Fruit fly (Drosophila melanogaster) whole organism, embryonic: ENCODE data around the gene CG32428.
A peak's percentile ranks its signal among the peaks of the same experiment; 100 is the strongest.

Source experiments
- CG10543 ChIP-seq: fragments of 200-800 bp; sonication (Bioruptor generic); optimal IDR thresholded peaks from 3 replicates; lab custom pipeline; 2017; ENCODE audit warnings: missing biosample characterization, mild to moderate bottlenecking, missing genetic modification characterization, moderate library complexity
- CG12155 ChIP-seq: fragments of 200-800 bp; sonication (Bioruptor generic); optimal IDR thresholded peaks from 3 replicates; lab custom pipeline; 2016; ENCODE audit warnings: missing biosample characterization, missing genetic modification characterization
- CG13624 ChIP-seq: fragments of 200-800 bp; sonication (Bioruptor generic); optimal IDR thresholded peaks from 2 replicates; lab custom pipeline; 2016; ENCODE audit warnings: missing biosample characterization, missing genetic modification characterization
- CG1603 ChIP-seq: fragments of 200-800 bp; sonication (Bioruptor generic); optimal IDR thresholded peaks from 2 replicates; lab custom pipeline; 2019; ENCODE audit warnings: missing biosample characterization, mild to moderate bottlenecking, missing genetic modification characterization, moderate library complexity
- CG17802 ChIP-seq: fragments of 200-800 bp; sonication (Bioruptor generic); optimal IDR thresholded peaks from 2 replicates; lab custom pipeline; 2018; ENCODE audit warnings: missing biosample characterization, mild to moderate bottlenecking, missing genetic modification characterization, moderate library complexity
- CG1832 ChIP-seq: fragments of 200-800 bp; sonication (Bioruptor generic); optimal IDR thresholded peaks from 2 replicates; lab custom pipeline; 2017; ENCODE audit warnings: missing biosample characterization, mild to moderate bottlenecking, missing genetic modification characterization, inconsistent platforms
- CG32767 ChIP-seq: fragments of 200-800 bp; sonication (Bioruptor generic); IDR thresholded peaks from 2 replicates; pipeline ENCODE4 v1.3.6; 2022; ENCODE audit warnings: missing biosample characterization, missing genetic modification characterization
- CG34224 ChIP-seq: fragments of 200-800 bp; sonication (Bioruptor generic); IDR thresholded peaks from 3 replicates; pipeline ENCODE4 v1.3.6; 2022; ENCODE audit warnings: missing biosample characterization, missing genetic modification characterization; ENCODE audit not compliant: partially characterized antibody
- CG3838 ChIP-seq: fragments of 200-800 bp; sonication (Bioruptor generic); optimal IDR thresholded peaks from 3 replicates; lab custom pipeline; 2016; ENCODE audit warnings: missing biosample characterization, missing genetic modification characterization
- CG4282 ChIP-seq: fragments of 200-800 bp; sonication (Bioruptor generic); optimal IDR thresholded peaks from 2 replicates; lab custom pipeline; 2016; ENCODE audit warnings: missing biosample characterization, missing genetic modification characterization
- CG4328 ChIP-seq: fragments of 200-800 bp; sonication (Bioruptor generic); optimal IDR thresholded peaks from 3 replicates; lab custom pipeline; 2017; ENCODE audit warnings: missing biosample characterization, missing genetic modification reagents, missing genetic modification characterization
- CG4360 ChIP-seq: fragments of 200-800 bp; sonication (Bioruptor generic); IDR thresholded peaks from 2 replicates; pipeline ENCODE4 v1.3.6; 2022; ENCODE audit warnings: missing biosample characterization, missing genetic modification characterization
- CG6175 ChIP-seq: fragments of 200-800 bp; sonication (Bioruptor generic); IDR thresholded peaks from 3 replicates; pipeline ENCODE4 v1.3.6; 2022; ENCODE audit warnings: missing biosample characterization, missing genetic modification characterization
- CG6254 ChIP-seq: fragments of 200-800 bp; sonication (Bioruptor generic); optimal IDR thresholded peaks from 3 replicates; lab custom pipeline; 2017; ENCODE audit warnings: mild to moderate bottlenecking, missing biosample characterization, missing genetic modification reagents, missing genetic modification characterization
- CG6765 ChIP-seq: fragments of 200-800 bp; sonication (Bioruptor generic); optimal IDR thresholded peaks from 3 replicates; lab custom pipeline; 2017; ENCODE audit warnings: missing biosample characterization, mild to moderate bottlenecking, missing genetic modification characterization
- CG8281 ChIP-seq: fragments of 200-800 bp; sonication (Bioruptor generic); optimal IDR thresholded peaks from 2 replicates; lab custom pipeline; 2018; ENCODE audit warnings: missing biosample characterization, mild to moderate bottlenecking, missing genetic modification characterization, moderate library complexity
- CG8388 ChIP-seq: fragments of 200-800 bp; sonication (Bioruptor generic); optimal IDR thresholded peaks from 2 replicates; lab custom pipeline; 2019; ENCODE audit warnings: missing biosample characterization, mild to moderate bottlenecking, missing genetic modification characterization, moderate library complexity
- CG8478 ChIP-seq: fragments of >200 bp; optimal IDR thresholded peaks from 2 replicates; lab custom pipeline; 2018
- CG9797 ChIP-seq: fragments of 200-800 bp; sonication (Bioruptor generic); optimal IDR thresholded peaks from 3 replicates; lab custom pipeline; 2018; ENCODE audit warnings: missing biosample characterization, mild to moderate bottlenecking, missing genetic modification characterization
- CG9932 ChIP-seq: fragments of 200-800 bp; sonication (Bioruptor generic); IDR thresholded peaks from 2 replicates; pipeline ENCODE4 v1.3.6; 2022; ENCODE audit warnings: missing biosample characterization, missing genetic modification characterization
- CoRest ChIP-seq: fragments of 200-800 bp; sonication (Bioruptor generic); optimal IDR thresholded peaks from 3 replicates; lab custom pipeline; 2018; ENCODE audit warnings: missing biosample characterization, mild to moderate bottlenecking, missing genetic modification characterization, moderate library complexity
- Doc3 ChIP-seq: fragments of 200-800 bp; sonication (Bioruptor generic); IDR thresholded peaks from 3 replicates; pipeline ENCODE4 v1.3.6; 2022; ENCODE audit warnings: missing biosample characterization, missing genetic modification characterization; ENCODE audit not compliant: partially characterized antibody
- Dref ChIP-seq: fragments of 200-800 bp; sonication (Bioruptor generic); IDR thresholded peaks from 2 replicates; pipeline ENCODE4 v1.3.6; 2022; ENCODE audit warnings: missing biosample characterization, missing genetic modification characterization
- ERR ChIP-seq: fragments of 200-800 bp; sonication (Bioruptor generic); optimal IDR thresholded peaks from 2 replicates; lab custom pipeline; 2016; ENCODE audit warnings: missing biosample characterization, missing genetic modification characterization
- Hr39 ChIP-seq: fragments of >200 bp; optimal IDR thresholded peaks from 2 replicates; lab custom pipeline; 2017
- Max ChIP-seq: fragments of 200-800 bp; sonication (Bioruptor generic); optimal IDR thresholded peaks from 2 replicates; lab custom pipeline; 2016; ENCODE audit warnings: missing biosample characterization, mild to moderate bottlenecking, missing genetic modification characterization
- Nf-YB ChIP-seq: fragments of 200-800 bp; sonication (Bioruptor generic); optimal IDR thresholded peaks from 3 replicates; lab custom pipeline; 2019; ENCODE audit warnings: missing biosample characterization, mild to moderate bottlenecking, missing genetic modification characterization, moderate library complexity
- Ravus ChIP-seq: fragments of 200-800 bp; sonication (Bioruptor generic); IDR thresholded peaks from 2 replicates; pipeline ENCODE4 v1.3.6; 2022; ENCODE audit warnings: missing biosample characterization, missing genetic modification characterization
- Rx ChIP-seq: fragments of 200-800 bp; sonication (Bioruptor generic); IDR thresholded peaks from 2 replicates; pipeline ENCODE4 v1.3.6; 2022; ENCODE audit warnings: missing biosample characterization, missing genetic modification characterization
- Sry-δ ChIP-seq: fragments of 200-800 bp; sonication (Bioruptor generic); optimal IDR thresholded peaks from 2 replicates; lab custom pipeline; 2016; ENCODE audit warnings: missing biosample characterization, missing genetic modification characterization
- Vsx1 ChIP-seq: fragments of 200-800 bp; sonication (Bioruptor generic); optimal IDR thresholded peaks from 2 replicates; lab custom pipeline; 2017; ENCODE audit warnings: missing biosample characterization, mild to moderate bottlenecking, missing genetic modification characterization, missing genetic modification reagents
- bbx ChIP-seq: fragments of 200-800 bp; sonication (Bioruptor generic); IDR thresholded peaks from 2 replicates; pipeline ENCODE4 v1.3.6; 2022; ENCODE audit warnings: missing biosample characterization, missing genetic modification characterization; ENCODE audit not compliant: partially characterized antibody
- bcd ChIP-seq: fragments of 200-800 bp; sonication (Bioruptor generic); optimal IDR thresholded peaks from 2 replicates; lab custom pipeline; 2017; ENCODE audit warnings: missing biosample characterization, mild to moderate bottlenecking, missing genetic modification characterization
- cas ChIP-seq: fragments of 200-800 bp; sonication (Bioruptor generic); IDR thresholded peaks from 2 replicates; pipeline ENCODE4 v1.3.6; 2022; ENCODE audit warnings: missing biosample characterization, missing genetic modification characterization
- dan ChIP-seq: fragments of 200-800 bp; sonication (Bioruptor generic); IDR thresholded peaks from 2 replicates; pipeline ENCODE4 v1.3.6; 2022; ENCODE audit warnings: missing biosample characterization, missing genetic modification characterization
- danr ChIP-seq: fragments of 200-800 bp; sonication (Bioruptor generic); IDR thresholded peaks from 2 replicates; pipeline ENCODE4 v1.3.6; 2022; ENCODE audit warnings: missing biosample characterization, missing genetic modification characterization
- disco-r ChIP-seq: fragments of 200-800 bp; sonication (Bioruptor generic); optimal IDR thresholded peaks from 2 replicates; lab custom pipeline; 2016; ENCODE audit warnings: missing biosample characterization, missing genetic modification characterization
- dmrt11E ChIP-seq: fragments of 200-800 bp; sonication (Bioruptor generic); optimal IDR thresholded peaks from 3 replicates; lab custom pipeline; 2018; ENCODE audit warnings: missing biosample characterization, mild to moderate bottlenecking, missing genetic modification characterization, moderate library complexity
- ewg ChIP-seq: fragments of 200-800 bp; sonication (Bioruptor generic); optimal IDR thresholded peaks from 3 replicates; lab custom pipeline; 2017; ENCODE audit warnings: mild to moderate bottlenecking, missing biosample characterization, missing genetic modification reagents, missing genetic modification characterization
- gt ChIP-seq: fragments of 200-800 bp; sonication (Bioruptor generic); IDR thresholded peaks from 2 replicates; pipeline ENCODE4 v1.3.6; 2022; ENCODE audit warnings: missing biosample characterization, missing genetic modification characterization
- jumu ChIP-seq: fragments of 200-800 bp; sonication (Bioruptor generic); optimal IDR thresholded peaks from 3 replicates; lab custom pipeline; 2016; ENCODE audit warnings: missing biosample characterization, missing genetic modification characterization
- kah ChIP-seq: fragments of 200-800 bp; sonication (Bioruptor generic); optimal IDR thresholded peaks from 2 replicates; lab custom pipeline; 2018; ENCODE audit warnings: missing biosample characterization, mild to moderate bottlenecking, missing genetic modification characterization
- klu ChIP-seq: fragments of 200-800 bp; sonication (Bioruptor generic); IDR thresholded peaks from 2 replicates; pipeline ENCODE4 v1.3.6; 2022; ENCODE audit warnings: missing biosample characterization, missing genetic modification characterization
- kni ChIP-seq: fragments of 200-800 bp; sonication (Bioruptor generic); optimal IDR thresholded peaks from 3 replicates; lab custom pipeline; 2017; ENCODE audit warnings: mild to moderate bottlenecking, missing biosample characterization, missing genetic modification reagents, missing genetic modification characterization
- lilli ChIP-seq: fragments of 200-800 bp; sonication (Bioruptor generic); optimal IDR thresholded peaks from 3 replicates; lab custom pipeline; 2016; ENCODE audit warnings: missing biosample characterization, missing genetic modification characterization
- pum ChIP-seq: fragments of 200-800 bp; sonication (Bioruptor generic); optimal IDR thresholded peaks from 2 replicates; lab custom pipeline; 2016; ENCODE audit warnings: missing biosample characterization, missing genetic modification characterization
- usp ChIP-seq: fragments of >200 bp; optimal IDR thresholded peaks from 2 replicates; lab custom pipeline; 2017; ENCODE audit warnings: missing biosample characterization, missing genetic modification characterization
- vnd ChIP-seq: fragments of 200-800 bp; sonication (Bioruptor generic); IDR thresholded peaks from 3 replicates; pipeline ENCODE4 v1.3.6; 2022; ENCODE audit warnings: missing biosample characterization, missing genetic modification characterization; ENCODE audit not compliant: partially characterized antibody
- wdn ChIP-seq: fragments of 200-800 bp; sonication (Bioruptor generic); IDR thresholded peaks from 2 replicates; pipeline ENCODE4 v1.3.6; 2022; ENCODE audit warnings: missing biosample characterization, missing genetic modification characterization
- zen ChIP-seq: fragments of 200-800 bp; sonication (Bioruptor generic); optimal IDR thresholded peaks from 3 replicates; lab custom pipeline; 2018; ENCODE audit warnings: missing biosample characterization, mild to moderate bottlenecking, missing genetic modification characterization, moderate library complexity
- zfh1 ChIP-seq: fragments of 200-800 bp; sonication (Bioruptor generic); IDR thresholded peaks from 3 replicates; pipeline ENCODE4 v1.3.6; 2022; ENCODE audit warnings: missing biosample characterization, missing genetic modification characterization
- zfh2 ChIP-seq: fragments of 200-800 bp; sonication (Bioruptor generic); optimal IDR thresholded peaks from 2 replicates; lab custom pipeline; 2016; ENCODE audit warnings: missing biosample characterization, missing genetic modification characterization

CG32428 gene

dm6 chr3L:20474789-20475208, 1.3 kb upstream of the CG32428 start (continued):
- no peak for TF ChIP-seq usp (GFP tag; lab: Kevin White, UChicago)
- TF ChIP-seq zfh1 (GFP tag; lab: Robert Waterston, UW) = no peak
- TF ChIP-seq Dref (GFP tag; lab: Robert Waterston, UW) = no peak
- TF ChIP-seq klu (GFP tag; lab: Robert Waterston, UW) = no peak
- peak; percentile 68 for TF ChIP-seq ewg (GFP tag; lab: Kevin White, UChicago)
- TF ChIP-seq CoRest = peak; percentile 89
- no peak for TF ChIP-seq CG32767
- TF ChIP-seq CG12155 (GFP tag; lab: Kevin White, UChicago) = peak; percentile 88
- TF ChIP-seq CG4282 (GFP tag; lab: Kevin White, UChicago) = peak; percentile 72
- TF ChIP-seq CG6765 (GFP tag; lab: Kevin White, UChicago) = peak; percentile 85
- TF ChIP-seq dmrt11E (tag; lab: Kevin White, UChicago) = peak; percentile 52
- TF ChIP-seq CG1603 (tag; lab: Kevin White, UChicago) = peak; percentile 85
- peak; percentile 48 for TF ChIP-seq Sry-δ (GFP tag; lab: Kevin White, UChicago)
- TF ChIP-seq disco-r (GFP tag; lab: Kevin White, UChicago) = peak; percentile 29
- TF ChIP-seq CG9797 (GFP tag; lab: Kevin White, UChicago) = peak; percentile 18
- no peak for TF ChIP-seq Doc3
- TF ChIP-seq bcd (GFP tag; lab: Kevin White, UChicago) = peak; percentile 89
- no peak for TF ChIP-seq CG34224 (GFP tag; lab: Robert Waterston, UW)
- TF ChIP-seq CG6175 = no peak
- peak; percentile 87 for TF ChIP-seq jumu (GFP tag; lab: Kevin White, UChicago)
- no peak for TF ChIP-seq CG3838 (GFP tag; lab: Kevin White, UChicago)
- no peak for TF ChIP-seq Rx
- no peak for TF ChIP-seq Ravus
- no peak for TF ChIP-seq wdn
- TF ChIP-seq kni (GFP tag; lab: Kevin White, UChicago) = peak; percentile 65
- no peak for TF ChIP-seq CG4360 (GFP tag; lab: Robert Waterston, UW)
- peak; percentile 78 for TF ChIP-seq CG4328
- TF ChIP-seq vnd (GFP tag; lab: Robert Waterston, UW) = no peak
- TF ChIP-seq Max (GFP tag; lab: Kevin White, UChicago) = peak; percentile 77
- peak; percentile 62 for TF ChIP-seq CG8281 (tag; lab: Kevin White, UChicago)
- TF ChIP-seq CG6254 (GFP tag; lab: Kevin White, UChicago) = peak; percentile 59
- peak; percentile 64 for TF ChIP-seq CG17802
- TF ChIP-seq dan (GFP tag; lab: Robert Waterston, UW) = no peak
- TF ChIP-seq CG9932 (GFP tag; lab: Robert Waterston, UW) = no peak
- TF ChIP-seq danr = no peak
- no peak for TF ChIP-seq Hr39 (lab: Kevin White, UChicago)
- TF ChIP-seq zen (tag; lab: Kevin White, UChicago) = peak; percentile 77
- peak; percentile 60 for TF ChIP-seq ERR
- TF ChIP-seq CG13624 (GFP tag; lab: Kevin White, UChicago) = peak; percentile 90
- peak; percentile 80 for TF ChIP-seq pum (GFP tag; lab: Kevin White, UChicago)
- TF ChIP-seq Vsx1 = peak; percentile 53
- TF ChIP-seq gt (GFP tag; lab: Robert Waterston, UW) = no peak
- peak; percentile 94 for TF ChIP-seq lilli
- no peak for TF ChIP-seq bbx
- no peak for TF ChIP-seq CG1832 (GFP tag; lab: Kevin White, UChicago)
- TF ChIP-seq cas (GFP tag; lab: Robert Waterston, UW) = no peak
- peak; percentile 94 for TF ChIP-seq CG10543 (GFP tag; lab: Kevin White, UChicago)
- TF ChIP-seq zfh2 (GFP tag; lab: Kevin White, UChicago) = peak; percentile 90
- no peak for TF ChIP-seq CG8478 (lab: Kevin White, UChicago)
- peak; percentile 98 for TF ChIP-seq kah (GFP tag; lab: Kevin White, UChicago)
- peak; percentile 63 for TF ChIP-seq Nf-YB (GFP tag; lab: Kevin White, UChicago)
- TF ChIP-seq CG8388 (GFP tag; lab: Kevin White, UChicago) = peak; percentile 78
